ENCODE assay signal across 5 worm cellular contexts in the genomic region with DNA sequence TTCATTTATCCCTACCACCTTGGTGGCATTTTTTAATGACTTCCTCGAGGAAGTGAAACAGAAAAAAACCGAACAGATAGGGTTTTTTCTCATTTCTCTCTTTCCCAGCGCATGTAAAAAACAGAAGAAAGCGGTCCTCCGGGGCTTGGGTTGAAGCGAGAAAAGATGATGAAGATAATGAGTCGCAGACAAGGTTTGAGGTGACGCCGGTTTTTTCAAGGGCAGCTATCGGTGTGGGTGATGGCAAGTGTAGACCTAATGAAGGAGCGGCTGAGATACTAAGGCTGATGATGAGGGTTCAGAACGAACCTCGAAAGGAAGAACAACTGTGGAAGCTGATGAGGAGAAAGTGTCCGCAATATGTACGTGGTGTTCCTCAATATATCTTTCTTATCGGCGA.
A peak's percentile ranks its signal among the peaks of the same experiment; 100 is the strongest.
TF ChIP-seq lines count a peak whose summit lies in the region.

No protein-coding gene starts in this region.

TF ChIP-seq in whole organism, L1 larva, 84 proteins besides CTCF, POLR2A, EP300 and RAD21 (continues in another document):
- TF ChIP-seq ztf-11 (tag; optimal IDR thresholded peaks at IDR 0.05; lab: Kevin White, UChicago), result no peak
- no peak for TF ChIP-seq nhr-28 (tag; optimal IDR thresholded peaks at IDR 0.05; lab: Kevin White, UChicago)
- TF ChIP-seq alr-1 (tag; optimal IDR thresholded peaks at IDR 0.05; lab: Kevin White, UChicago; ENCODE audit: borderline replicate concordance), result no peak
- TF ChIP-seq hpl-2 (GFP tag; optimal IDR thresholded peaks at IDR 0.05; lab: Kevin White, UChicago), result no peak
- TF ChIP-seq nhr-71 (tag; optimal IDR thresholded peaks at IDR 0.05; lab: Kevin White, UChicago), result peak; percentile 32
- TF ChIP-seq fkh-10 (GFP tag; optimal IDR thresholded peaks at IDR 0.05; lab: Kevin White, UChicago), result no peak
- no peak for TF ChIP-seq nhr-237 (tag; optimal IDR thresholded peaks at IDR 0.05; lab: Kevin White, UChicago)
- no peak for TF ChIP-seq zip-4 (GFP tag; optimal IDR thresholded peaks at IDR 0.05; lab: Kevin White, UChicago)
- no peak for TF ChIP-seq efl-3 (GFP tag; optimal IDR thresholded peaks at IDR 0.05; lab: Kevin White, UChicago)
- no peak for TF ChIP-seq Y116A8C.19 (tag; optimal IDR thresholded peaks at IDR 0.05; lab: Kevin White, UChicago; ENCODE audit: borderline replicate concordance)
- TF ChIP-seq nhr-90 (tag; optimal IDR thresholded peaks at IDR 0.05; lab: Kevin White, UChicago; ENCODE audit: poor library complexity), result peak; percentile 40
- TF ChIP-seq nhr-85 (tag; lab: Kevin White, UChicago), result peak; percentile 92
- TF ChIP-seq vab-15 (tag; optimal IDR thresholded peaks at IDR 0.05; lab: Kevin White, UChicago), result no peak
- 0 out of 2 replicates have a peak, but pooled peaks have one; percentile 38 for TF ChIP-seq grh-1 (GFP tag; IDR thresholded peaks at IDR 0.05; lab: Robert Waterston, UW)
- peak; percentile 52 for TF ChIP-seq snu-23 (GFP tag; optimal IDR thresholded peaks at IDR 0.05; lab: Kevin White, UChicago)
- TF ChIP-seq nhr-12 (tag; optimal IDR thresholded peaks at IDR 0.05; lab: Kevin White, UChicago), result no peak
- peak; percentile 59 for TF ChIP-seq nhr-20 (tag; optimal IDR thresholded peaks at IDR 0.05; lab: Kevin White, UChicago)

TF ChIP-seq in whole organism, L2 larva, 48 proteins besides CTCF, POLR2A, EP300 and RAD21:
- TF ChIP-seq ceh-82 (tag; optimal IDR thresholded peaks at IDR 0.05; lab: Kevin White, UChicago), result no peak
- TF ChIP-seq ceh-16 (tag; optimal IDR thresholded peaks at IDR 0.05; lab: Kevin White, UChicago), result peak; percentile 41
- no peak for TF ChIP-seq peb-1 (tag; optimal IDR thresholded peaks at IDR 0.05; lab: Kevin White, UChicago)
- no peak for TF ChIP-seq mab-5 (tag; optimal IDR thresholded peaks at IDR 0.05; lab: Kevin White, UChicago)
- peak; percentile 25 for TF ChIP-seq crh-2 (tag; optimal IDR thresholded peaks at IDR 0.05; lab: Kevin White, UChicago)
- TF ChIP-seq mbf-1 (tag; optimal IDR thresholded peaks at IDR 0.05; lab: Kevin White, UChicago), result no peak
- no peak for TF ChIP-seq C34F6.9 (tag; optimal IDR thresholded peaks at IDR 0.05; lab: Kevin White, UChicago)
- no peak for TF ChIP-seq nhr-10 (tag; optimal IDR thresholded peaks at IDR 0.05; lab: Kevin White, UChicago)
- peak; percentile 69 for TF ChIP-seq blmp-1 (tag; optimal IDR thresholded peaks at IDR 0.05; lab: Kevin White, UChicago; ENCODE audit: insufficient read depth)
- TF ChIP-seq sma-9 (GFP tag; optimal IDR thresholded peaks at IDR 0.05; lab: Kevin White, UChicago), result peak; percentile 9
- TF ChIP-seq sma-9 (tag; optimal IDR thresholded peaks at IDR 0.05; lab: Kevin White, UChicago), result no peak
- peak; percentile 22 for TF ChIP-seq fos-1 (tag; optimal IDR thresholded peaks at IDR 0.05; lab: Kevin White, UChicago)
- no peak for TF ChIP-seq R02D3.7 (tag; optimal IDR thresholded peaks at IDR 0.05; lab: Kevin White, UChicago)
- TF ChIP-seq egl-27 (tag; optimal IDR thresholded peaks at IDR 0.05; lab: Kevin White, UChicago), result peak; percentile 58
- TF ChIP-seq nhr-25 (tag; optimal IDR thresholded peaks at IDR 0.05; lab: Kevin White, UChicago), result peak; percentile 81
- TF ChIP-seq sma-3 (GFP tag; optimal IDR thresholded peaks at IDR 0.05; lab: Kevin White, UChicago), result peak; percentile 18
- peak; percentile 13 for TF ChIP-seq nhr-21 (tag; optimal IDR thresholded peaks at IDR 0.05; lab: Kevin White, UChicago)

TF ChIP-seq in whole organism, L3 larva, 47 proteins besides CTCF, POLR2A, EP300 and RAD21 (continues in another document):
- TF ChIP-seq nhr-25 (tag; optimal IDR thresholded peaks at IDR 0.05; lab: Kevin White, UChicago), result peak; percentile 85
- TF ChIP-seq ama-1 (optimal IDR thresholded peaks at IDR 0.05; lab: Kevin White, UChicago), result no peak
- no peak for TF ChIP-seq tbx-2 (tag; optimal IDR thresholded peaks at IDR 0.05; lab: Kevin White, UChicago)
- no peak for TF ChIP-seq mdl-1 (tag; optimal IDR thresholded peaks at IDR 0.05; lab: Kevin White, UChicago)
- TF ChIP-seq ztf-11 (tag; optimal IDR thresholded peaks at IDR 0.05; lab: Kevin White, UChicago), result no peak
- peak; percentile 20 for TF ChIP-seq nfya-1 (tag; optimal IDR thresholded peaks at IDR 0.05; lab: Kevin White, UChicago; ENCODE audit: insufficient read depth)
- no peak for TF ChIP-seq aly-2 (tag; optimal IDR thresholded peaks at IDR 0.05; lab: Kevin White, UChicago)
- peak; percentile 67 for TF ChIP-seq nhr-43 (tag; optimal IDR thresholded peaks at IDR 0.05; lab: Kevin White, UChicago; ENCODE audit: poor library complexity, severe bottlenecking)
- no peak for TF ChIP-seq lsy-12 (tag; optimal IDR thresholded peaks at IDR 0.05; lab: Kevin White, UChicago)
- no peak for TF ChIP-seq nhr-237 (tag; optimal IDR thresholded peaks at IDR 0.05; lab: Kevin White, UChicago)
- peak; percentile 50 for TF ChIP-seq nhr-23 (tag; optimal IDR thresholded peaks at IDR 0.05; lab: Kevin White, UChicago)
- no peak for TF ChIP-seq jun-1 (tag; optimal IDR thresholded peaks at IDR 0.05; lab: Kevin White, UChicago)
- TF ChIP-seq ceh-16 (tag; optimal IDR thresholded peaks at IDR 0.05; lab: Kevin White, UChicago), result no peak
- no peak for TF ChIP-seq R02D3.7 (tag; optimal IDR thresholded peaks at IDR 0.05; lab: Kevin White, UChicago)
- TF ChIP-seq ceh-28 (tag; optimal IDR thresholded peaks at IDR 0.05; lab: Kevin White, UChicago), result peak; percentile 54
- TF ChIP-seq pha-4 (tag; optimal IDR thresholded peaks at IDR 0.05; lab: Kevin White, UChicago), result no peak
- peak; percentile 12 for TF ChIP-seq lin-39 (tag; optimal IDR thresholded peaks at IDR 0.05; lab: Kevin White, UChicago)
- no peak for TF ChIP-seq fkh-10 (GFP tag; optimal IDR thresholded peaks at IDR 0.05; lab: Kevin White, UChicago)
- TF ChIP-seq sea-2 (GFP tag; optimal IDR thresholded peaks at IDR 0.05; lab: Kevin White, UChicago), result no peak

TF ChIP-seq in whole organism, L4 larva, 104 proteins besides CTCF, POLR2A, EP300 and RAD21:
- TF ChIP-seq nhr-10 (tag; optimal IDR thresholded peaks at IDR 0.05; lab: Kevin White, UChicago) (no peak), ceh-20 (GFP tag; IDR thresholded peaks at IDR 0.05; lab: Robert Waterston, UW) (0 out of 2 replicates have a peak, but pooled peaks have one; percentile 16), mxl-3 (GFP tag; optimal IDR thresholded peaks at IDR 0.05; lab: Kevin White, UChicago) (peak; percentile 46), aha-1 (tag; lab: Kevin White, UChicago) (peak; percentile 40), pha-4 (GFP tag; IDR thresholded peaks at IDR 0.05; lab: Robert Waterston, UW) (no peak), pha-4 (tag; optimal IDR thresholded peaks at IDR 0.05; lab: Kevin White, UChicago) (no peak), nhr-28 (tag; optimal IDR thresholded peaks at IDR 0.05; lab: Kevin White, UChicago) (peak; percentile 55), hlh-30 (tag; optimal IDR thresholded peaks at IDR 0.05; lab: Kevin White, UChicago; ENCODE audit: insufficient read depth) (peak; percentile 42), mdl-1 (tag; optimal IDR thresholded peaks at IDR 0.05; lab: Kevin White, UChicago) (peak in 1 of 2 experiments; percentile 45), dmd-6 (GFP tag; IDR thresholded peaks at IDR 0.05; lab: Robert Waterston, UW) (no peak), spr-1 (tag; optimal IDR thresholded peaks at IDR 0.05; lab: Kevin White, UChicago) (peak; percentile 22), nhr-77 (tag; optimal IDR thresholded peaks at IDR 0.05; lab: Kevin White, UChicago) (no peak), rbr-2 (tag; optimal IDR thresholded peaks at IDR 0.05; lab: Kevin White, UChicago) (peak; percentile 2), tra-1 (GFP tag; IDR thresholded peaks at IDR 0.05; lab: Robert Waterston, UW) (0 out of 2 replicates have a peak, but pooled peaks have one; percentile 19), nhr-48 (tag; optimal IDR thresholded peaks at IDR 0.05; lab: Kevin White, UChicago) (peak; percentile 86), unc-62 (GFP tag; optimal IDR thresholded peaks at IDR 0.05 in 1 of 2; lab: Kevin White, UChicago) (peak in 1 of 2 experiments; percentile 24), unc-62 (tag; optimal IDR thresholded peaks at IDR 0.05; lab: Kevin White, UChicago) (no peak), hlh-11 (tag; optimal IDR thresholded peaks at IDR 0.05; lab: Kevin White, UChicago) (peak; percentile 51)

TF ChIP-seq in whole organism, young adult, 124 proteins besides CTCF, POLR2A, EP300 and RAD21:
- 0 out of 2 replicates have a peak, but pooled peaks have one; percentile 17 for TF ChIP-seq hsf-1 (GFP tag; IDR thresholded peaks at IDR 0.05; lab: Robert Waterston, UW)
- no peak for TF ChIP-seq F33H1.4 (GFP tag; IDR thresholded peaks at IDR 0.05; lab: Robert Waterston, UW)
- no peak for TF ChIP-seq ets-4 (GFP tag; optimal IDR thresholded peaks at IDR 0.05; lab: Kevin White, UChicago)
- TF ChIP-seq athp-1 (tag; optimal IDR thresholded peaks at IDR 0.05; lab: Kevin White, UChicago), result no peak
- TF ChIP-seq nfya-2 (GFP tag; IDR thresholded peaks at IDR 0.05; lab: Robert Waterston, UW), result no peak
